Fruit fly (Drosophila melanogaster): ENCODE data around the gene CG4408.

The CG4408 gene

DNA sequence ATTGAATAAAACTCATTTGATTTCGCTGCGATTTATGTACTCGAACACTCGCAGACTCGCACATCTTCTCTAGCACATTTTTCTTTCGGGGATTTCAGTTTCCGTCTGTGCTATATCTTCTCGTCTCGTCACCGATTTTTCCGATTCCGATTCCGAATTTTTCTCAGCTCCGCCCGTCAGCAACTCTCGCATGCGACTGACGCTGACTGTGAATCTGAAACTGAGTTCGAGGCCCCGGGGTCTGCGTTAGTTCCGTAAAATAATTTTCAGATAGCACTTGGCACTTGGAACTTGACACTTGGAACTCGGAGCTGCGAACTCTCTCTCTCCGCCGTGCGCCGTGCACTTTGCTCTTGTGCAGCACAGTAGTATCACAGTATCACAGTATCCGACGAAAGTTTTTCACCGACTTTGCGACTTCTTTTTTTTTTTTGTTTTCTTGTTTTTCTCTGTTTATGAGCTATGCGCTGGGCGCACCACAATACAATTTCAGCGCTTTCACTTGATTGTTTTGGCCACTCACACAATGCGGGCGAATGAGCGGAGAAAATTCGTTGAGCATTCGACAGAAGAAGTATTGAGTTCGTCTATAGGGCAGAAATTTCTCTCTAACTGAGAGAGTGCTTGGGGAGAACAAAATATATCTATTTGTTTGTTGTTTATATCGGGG is 21.4 kb upstream of the CG4408 start, which contains the start of gene CG4393 (continued):
- no peak for TF ChIP-seq CG6689 (GFP tag; IDR thresholded peaks at IDR 0.05)
- no peak for TF ChIP-seq Sry-δ (GFP tag; optimal IDR thresholded peaks at IDR 0.05)
- TF ChIP-seq CG10979 (tag; optimal IDR thresholded peaks at IDR 0.05): no peak
- TF ChIP-seq z (GFP tag; IDR thresholded peaks at IDR 0.05): peak; percentile 73; the same call in 2 of the 3 replicates
- TF ChIP-seq CG13894 (tag; optimal IDR thresholded peaks at IDR 0.05): peak; percentile 90
- TF ChIP-seq CG11696 (GFP tag; IDR thresholded peaks at IDR 0.05): no peak
- no peak for TF ChIP-seq bowl (GFP tag; IDR thresholded peaks at IDR 0.05)
- no peak for TF ChIP-seq kah (GFP tag; optimal IDR thresholded peaks at IDR 0.05)
- TF ChIP-seq Ada2b (GFP tag; IDR thresholded peaks at IDR 0.05): no peak
- TF ChIP-seq chinmo (GFP tag; IDR thresholded peaks at IDR 0.05; ENCODE audit: partially characterized antibody): 0 out of 4 replicates have a peak, but pooled peaks have one; percentile 44
- TF ChIP-seq danr (GFP tag; IDR thresholded peaks at IDR 0.05): no peak
- peak; percentile 94 for TF ChIP-seq gcm (GFP tag; optimal IDR thresholded peaks at IDR 0.05)
- no peak for TF ChIP-seq CG12299 (tag; optimal IDR thresholded peaks at IDR 0.05)
- no peak for TF ChIP-seq salm (tag; optimal IDR thresholded peaks at IDR 0.05)
- no peak for TF ChIP-seq CG9215 (GFP tag; IDR thresholded peaks at IDR 0.05)
- no peak for TF ChIP-seq CG13123 (GFP tag; optimal IDR thresholded peaks at IDR 0.05)
- TF ChIP-seq CG16779 (GFP tag; IDR thresholded peaks at IDR 0.05): no peak
- no peak for TF ChIP-seq HLH3B (GFP tag; IDR thresholded peaks at IDR 0.05)
- no peak for TF ChIP-seq corto (GFP tag; optimal IDR thresholded peaks at IDR 0.05)
- no peak for TF ChIP-seq otp (GFP tag; IDR thresholded peaks at IDR 0.05)
- TF ChIP-seq CG3163 (GFP tag; optimal IDR thresholded peaks at IDR 0.05): no peak
- TF ChIP-seq aop (GFP tag; IDR thresholded peaks at IDR 0.05): peak; percentile 2; the same call in 1 of the 2 replicates
- peak in 1 of 2 experiments; percentile 91 for TF ChIP-seq Hr78 (GFP tag; optimal IDR thresholded peaks at IDR 0.05)
- no peak for TF ChIP-seq BEAF-32 (GFP tag; optimal IDR thresholded peaks at IDR 0.05)
- no peak for TF ChIP-seq sima (GFP tag; optimal IDR thresholded peaks at IDR 0.05)
- no peak for TF ChIP-seq Doc2 (GFP tag; IDR thresholded peaks at IDR 0.05)
- 0 out of 2 replicates have a peak, but pooled peaks have one; percentile 17 for TF ChIP-seq Awh (GFP tag; IDR thresholded peaks at IDR 0.05)
- no peak for TF ChIP-seq Hmr (GFP tag; optimal IDR thresholded peaks at IDR 0.05)
- peak; percentile 57 for TF ChIP-seq abd-A (tag; optimal IDR thresholded peaks at IDR 0.05)
- TF ChIP-seq Mes4 (GFP tag; optimal IDR thresholded peaks at IDR 0.05): no peak
- TF ChIP-seq CG11085 (GFP tag; IDR thresholded peaks at IDR 0.05): no peak
- TF ChIP-seq Oaz (GFP tag; IDR thresholded peaks at IDR 0.05): no peak
- no peak for TF ChIP-seq tio (GFP tag; optimal IDR thresholded peaks at IDR 0.05)
- peak; percentile 59 for TF ChIP-seq Drgx (GFP tag; IDR thresholded peaks at IDR 0.05)
- TF ChIP-seq CG15514 (GFP tag; optimal IDR thresholded peaks at IDR 0.05): peak; percentile 89
- TF ChIP-seq gfzf (GFP tag; optimal IDR thresholded peaks at IDR 0.05): no peak
- 0 out of 2 replicates have a peak, but pooled peaks have one; percentile 24 for TF ChIP-seq vvl (GFP tag; IDR thresholded peaks at IDR 0.05)
- no peak for TF ChIP-seq PHDP (tag; optimal IDR thresholded peaks at IDR 0.05)
- no peak for TF ChIP-seq Pdp1 (GFP tag; optimal IDR thresholded peaks at IDR 0.05)
- TF ChIP-seq CG7839 (tag; optimal IDR thresholded peaks at IDR 0.05): no peak
- TF ChIP-seq ci (GFP tag; IDR thresholded peaks at IDR 0.05): 0 out of 3 replicates have a peak, but pooled peaks have one; percentile 35
- no peak for TF ChIP-seq HLHmδ (GFP tag; optimal IDR thresholded peaks at IDR 0.05)
- no peak for TF ChIP-seq hth (optimal IDR thresholded peaks at IDR 0.05)
- TF ChIP-seq CG12744 (GFP tag; optimal IDR thresholded peaks at IDR 0.05): no peak
- peak; percentile 49 for TF ChIP-seq sens (GFP tag)
- TF ChIP-seq Asciz (GFP tag; optimal IDR thresholded peaks at IDR 0.05): no peak
- TF ChIP-seq CG17802 (tag; optimal IDR thresholded peaks at IDR 0.05): no peak
- TF ChIP-seq Bgb (GFP tag; IDR thresholded peaks at IDR 0.05; ENCODE audit: partially characterized antibody): 0 out of 2 replicates have a peak, but pooled peaks have one; percentile 16
- TF ChIP-seq Atf6 (GFP tag; IDR thresholded peaks at IDR 0.05): no peak
- no peak for TF ChIP-seq CG12942 (GFP tag; optimal IDR thresholded peaks at IDR 0.05)

All from whole organism, embryonic.